Fruit fly (Drosophila melanogaster): ENCODE measurements around the gene CG12605.

CG12605 gene

DNA sequence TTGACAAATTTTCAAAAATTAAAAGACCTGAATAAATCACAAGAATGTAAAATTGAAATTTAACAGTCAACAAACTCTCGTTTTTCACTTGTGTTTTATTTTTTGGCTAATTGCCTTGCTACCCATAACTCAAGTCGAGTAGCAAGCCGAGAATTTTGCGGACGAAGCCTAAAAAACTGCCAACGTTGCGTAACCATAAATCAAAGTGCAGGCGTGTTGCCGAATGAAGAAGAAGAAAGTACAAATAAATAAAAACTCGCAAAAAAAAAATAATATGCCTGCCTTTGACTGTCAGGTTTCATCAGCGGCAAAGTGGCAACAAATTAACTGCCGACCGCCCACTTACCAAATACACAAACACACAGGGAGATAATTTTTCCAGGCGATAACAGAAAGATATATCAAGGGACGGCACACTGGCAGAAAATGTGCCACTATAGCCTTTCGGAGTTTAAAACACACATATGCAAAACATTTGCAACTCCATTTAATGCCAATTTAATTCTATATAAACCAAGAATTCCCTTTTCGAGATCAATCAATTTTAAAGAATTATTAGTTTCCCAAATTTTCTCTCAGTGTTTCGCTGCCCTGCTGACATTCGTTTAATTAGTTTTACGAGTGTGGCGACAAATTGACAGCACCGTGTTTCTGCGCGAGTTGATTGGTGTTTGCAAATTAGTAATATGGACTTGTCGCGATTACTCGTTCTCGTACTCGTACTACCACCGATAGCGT, 36.2 kb downstream of the CG12605 start (continued):
- TF ChIP-seq sens-2 (GFP tag; IDR thresholded peaks at IDR 0.05) = peak; percentile 78
- peak; percentile 27; the same call in 1 of the 3 replicates for TF ChIP-seq croc (GFP tag; conservative IDR thresholded peaks at IDR 0.05)
- TF ChIP-seq CG4424 (GFP tag; optimal IDR thresholded peaks at IDR 0.05) = peak; percentile 63
- TF ChIP-seq CG11504 (tag; optimal IDR thresholded peaks at IDR 0.05) = peak; percentile 88
- TF ChIP-seq sug (tag; optimal IDR thresholded peaks at IDR 0.05) = peak; percentile 86
- TF ChIP-seq cg (GFP tag; optimal IDR thresholded peaks at IDR 0.05) = no peak
- peak; percentile 89 for TF ChIP-seq Dip3 (GFP tag; optimal IDR thresholded peaks at IDR 0.05)
- TF ChIP-seq dmrt99B (tag; optimal IDR thresholded peaks at IDR 0.05) = peak; percentile 85
- peak; percentile 85 for TF ChIP-seq schlank (tag; optimal IDR thresholded peaks at IDR 0.05)
- TF ChIP-seq CG9932 (GFP tag; IDR thresholded peaks at IDR 0.05) = peak; percentile 90
- peak; percentile 83 for TF ChIP-seq CG15514 (GFP tag; optimal IDR thresholded peaks at IDR 0.05)
- peak; percentile 58 for TF ChIP-seq salm (tag; optimal IDR thresholded peaks at IDR 0.05)
- TF ChIP-seq CG7786 (GFP tag; optimal IDR thresholded peaks at IDR 0.05) = peak; percentile 93
- TF ChIP-seq CG1024 (GFP tag; IDR thresholded peaks at IDR 0.05) = peak; percentile 40; the same call in 1 of the 2 replicates
- TF ChIP-seq crol (GFP tag; IDR thresholded peaks at IDR 0.05) = peak; percentile 39; the same call in 1 of the 2 replicates
- no peak for TF ChIP-seq D (optimal IDR thresholded peaks at IDR 0.05)
- peak; percentile 40 for TF ChIP-seq D (GFP tag; optimal IDR thresholded peaks at IDR 0.05)
- peak; percentile 9 for TF ChIP-seq ash1 (GFP tag; optimal IDR thresholded peaks at IDR 0.05)
- TF ChIP-seq sr (GFP tag; IDR thresholded peaks at IDR 0.05) = 0 out of 3 replicates have a peak, but pooled peaks have one; percentile 31
- peak; percentile 81 for TF ChIP-seq CG9876 (GFP tag; optimal IDR thresholded peaks at IDR 0.05)
- peak; percentile 95 for TF ChIP-seq CG13894 (tag; optimal IDR thresholded peaks at IDR 0.05)
- peak; percentile 89 for TF ChIP-seq BtbVII (GFP tag; optimal IDR thresholded peaks at IDR 0.05)
- peak; percentile 47 for TF ChIP-seq sqz (GFP tag; optimal IDR thresholded peaks at IDR 0.05)
- peak; percentile 91 for TF ChIP-seq Taf1 (GFP tag; IDR thresholded peaks at IDR 0.05)
- peak; percentile 78 for TF ChIP-seq Max (GFP tag; optimal IDR thresholded peaks at IDR 0.05)
- peak; percentile 67 for TF ChIP-seq MTF-1 (GFP tag; optimal IDR thresholded peaks at IDR 0.05; ENCODE audit: borderline replicate concordance)
- TF ChIP-seq Dfd (GFP tag; optimal IDR thresholded peaks at IDR 0.05) = no peak
- TF ChIP-seq org-1 (GFP tag; optimal IDR thresholded peaks at IDR 0.05) = peak; percentile 84
- peak; percentile 93 for TF ChIP-seq zfh2 (GFP tag; optimal IDR thresholded peaks at IDR 0.05)
- TF ChIP-seq ham (GFP tag; IDR thresholded peaks at IDR 0.05) = peak; percentile 79
- TF ChIP-seq Med (GFP tag) = peak; percentile 99
- TF ChIP-seq CG14710 (tag; optimal IDR thresholded peaks at IDR 0.05) = no peak
- peak; percentile 65 for TF ChIP-seq Asciz (GFP tag; optimal IDR thresholded peaks at IDR 0.05)
- TF ChIP-seq CG10462 (GFP tag; optimal IDR thresholded peaks at IDR 0.05) = peak; percentile 54
- TF ChIP-seq CG6654 (GFP tag; optimal IDR thresholded peaks at IDR 0.05) = peak; percentile 49
- TF ChIP-seq CG4854 (GFP tag; optimal IDR thresholded peaks at IDR 0.05) = peak; percentile 72
- TF ChIP-seq CG9609 (GFP tag; optimal IDR thresholded peaks at IDR 0.05) = peak; percentile 86
- TF ChIP-seq CG34422 (GFP tag; IDR thresholded peaks at IDR 0.05) = peak; percentile 83
- TF ChIP-seq eyg (GFP tag; optimal IDR thresholded peaks at IDR 0.05) = peak; percentile 67
- peak; percentile 59 for TF ChIP-seq luna (GFP tag; optimal IDR thresholded peaks at IDR 0.05)
- TF ChIP-seq cato (GFP tag; optimal IDR thresholded peaks at IDR 0.05; ENCODE audit: borderline replicate concordance) = peak; percentile 42
- TF ChIP-seq CG11560 (tag; IDR thresholded peaks at IDR 0.05) = peak; percentile 59; the same call in 1 of the 3 replicates
- TF ChIP-seq Aef1 (GFP tag; IDR thresholded peaks at IDR 0.05) = peak; percentile 87
- peak in 1 of 2 experiments; percentile 29 for TF ChIP-seq insv (GFP tag; optimal IDR thresholded peaks at IDR 0.05)
- no peak for TF ChIP-seq tna (GFP tag; IDR thresholded peaks at IDR 0.05; ENCODE audit: partially characterized antibody)
- TF ChIP-seq CG13123 (GFP tag; optimal IDR thresholded peaks at IDR 0.05) = peak; percentile 72
- TF ChIP-seq Atf-2 (GFP tag; optimal IDR thresholded peaks at IDR 0.05) = peak; percentile 81
- TF ChIP-seq PHDP (tag; optimal IDR thresholded peaks at IDR 0.05) = peak; percentile 92
- TF ChIP-seq CG10209 (GFP tag; optimal IDR thresholded peaks at IDR 0.05) = peak; percentile 88
